Fruit fly (Drosophila melanogaster) whole organism, pupa: ENCODE measurements around the gene Trim9.

ENCODE experiments used
- CG17806 ChIP-seq: fragments of 200-800 bp; sonication (Bioruptor generic); optimal IDR thresholded peaks from 2 replicates; lab custom pipeline; 2018; ENCODE audit warnings: missing biosample characterization, mild to moderate bottlenecking, missing genetic modification characterization, moderate library complexity
- Ets98B ChIP-seq: fragments of 200-800 bp; sonication (Bioruptor generic); IDR thresholded peaks from 2 replicates; pipeline ENCODE4 v1.3.6; 2022; ENCODE audit warnings: missing biosample characterization, missing genetic modification characterization

DNA sequence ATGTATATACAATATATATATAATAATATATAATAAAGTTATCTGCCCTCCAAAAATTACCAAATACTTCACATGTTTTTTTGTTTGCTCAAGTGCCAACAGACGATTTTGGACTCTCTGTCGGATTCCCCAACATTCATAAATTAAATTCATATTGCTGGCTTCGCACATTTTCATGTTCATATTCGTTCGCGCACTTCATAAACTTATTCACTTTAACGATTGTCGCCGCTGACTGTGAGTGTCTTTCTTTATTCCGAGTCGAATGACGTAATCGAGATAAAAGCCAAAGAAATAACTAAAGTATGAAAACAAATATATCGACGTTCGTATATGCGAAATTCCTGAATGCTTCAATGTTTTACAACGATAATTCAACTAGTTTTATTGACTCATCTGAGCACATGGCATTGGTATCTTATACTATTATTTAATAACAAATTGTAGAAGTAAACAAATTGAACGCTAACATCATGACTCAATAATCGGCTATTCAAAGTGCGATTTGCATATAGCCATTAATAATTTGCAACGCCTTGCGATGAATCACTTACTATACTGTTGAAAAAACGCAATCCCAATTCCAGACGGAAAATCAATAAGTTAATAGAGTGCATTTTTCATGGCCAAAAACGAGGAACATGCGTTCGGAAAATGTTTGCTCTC lies 44.2 kb upstream of the Trim9 start:
- no peak for TF ChIP-seq Ets98B (GFP tag; lab: Robert Waterston, UW)
- TF ChIP-seq CG17806 (tag; lab: Kevin White, UChicago) = no peak
